Fruit fly (Drosophila melanogaster): ENCODE results near the gene CG17834.
A peak's percentile ranks its signal among the peaks of the same experiment; 100 is the strongest.

The CG17834 gene

DNA sequence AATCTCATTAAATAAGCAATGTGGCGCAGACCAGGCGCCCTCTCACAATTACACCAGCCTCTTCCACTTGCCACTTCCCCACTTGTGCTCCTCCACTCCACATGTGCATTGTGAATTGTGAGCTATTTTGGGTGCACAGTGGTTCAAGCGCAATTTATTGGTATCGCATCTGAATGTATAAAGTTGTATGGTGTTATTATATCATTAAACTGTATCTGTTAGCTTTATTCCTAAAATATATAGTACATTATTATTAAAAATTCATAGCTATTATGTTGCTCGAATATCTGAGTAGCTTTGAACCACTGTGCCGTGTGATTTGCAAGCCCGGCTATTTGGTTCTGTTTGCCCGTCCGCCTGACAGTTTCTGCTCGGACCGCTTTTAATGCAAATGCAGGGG lies 46.0 kb downstream of the CG17834 start (continued):
- TF ChIP-seq CG7786 (GFP tag; optimal IDR thresholded peaks at IDR 0.05) (no peak), scrt (GFP tag; optimal IDR thresholded peaks at IDR 0.05) (peak; percentile 38), CG8089 (GFP tag; optimal IDR thresholded peaks at IDR 0.05) (peak; percentile 8), CG1603 (tag; optimal IDR thresholded peaks at IDR 0.05) (peak; percentile 90), Atf-2 (GFP tag; optimal IDR thresholded peaks at IDR 0.05) (peak; percentile 31), usp (GFP tag; optimal IDR thresholded peaks at IDR 0.05) (no peak), CG34224 (GFP tag; IDR thresholded peaks at IDR 0.05; ENCODE audit: partially characterized antibody) (no peak), grn (GFP tag; optimal IDR thresholded peaks at IDR 0.05) (no peak), dpn (GFP tag; optimal IDR thresholded peaks at IDR 0.05) (peak in 1 of 2 experiments; percentile 86), bsh (GFP tag; optimal IDR thresholded peaks at IDR 0.05) (peak; percentile 93 to 96), chn (GFP tag; optimal IDR thresholded peaks at IDR 0.05) (peak; percentile 70), CG3726 (GFP tag; IDR thresholded peaks at IDR 0.05) (peak; percentile 87), Fer2 (tag; optimal IDR thresholded peaks at IDR 0.05) (no peak), CG11560 (tag; IDR thresholded peaks at IDR 0.05) (peak; percentile 57; the same call in 2 of the 3 replicates), phol (tag; optimal IDR thresholded peaks at IDR 0.05) (peak; percentile 89), br (optimal IDR thresholded peaks at IDR 0.05) (no peak), ind (GFP tag; optimal IDR thresholded peaks at IDR 0.05) (peak; percentile 84), pros (GFP tag; optimal IDR thresholded peaks at IDR 0.05) (no peak), Sry-δ (GFP tag; optimal IDR thresholded peaks at IDR 0.05) (peak; percentile 13), her (GFP tag; optimal IDR thresholded peaks at IDR 0.05) (no peak), BEAF-32 (GFP tag; optimal IDR thresholded peaks at IDR 0.05) (no peak), Taf1 (GFP tag; IDR thresholded peaks at IDR 0.05) (peak; percentile 34; the same call in 1 of the 2 replicates), kay (GFP tag; optimal IDR thresholded peaks at IDR 0.05) (peak; percentile 63), Chrac-16 (GFP tag; optimal IDR thresholded peaks at IDR 0.05) (peak; percentile 81), CG16779 (GFP tag; IDR thresholded peaks at IDR 0.05) (0 out of 2 replicates have a peak, but pooled peaks have one; percentile 48), Usf (GFP tag; optimal IDR thresholded peaks at IDR 0.05) (peak; percentile 55), Hmx (GFP tag; optimal IDR thresholded peaks at IDR 0.05) (no peak), crol (GFP tag; IDR thresholded peaks at IDR 0.05) (peak; percentile 80), CG17802 (tag; optimal IDR thresholded peaks at IDR 0.05) (peak; percentile 69), CG10209 (GFP tag; optimal IDR thresholded peaks at IDR 0.05) (peak; percentile 85), schlank (tag; optimal IDR thresholded peaks at IDR 0.05) (no peak), sob (GFP tag; IDR thresholded peaks at IDR 0.05) (peak; percentile 82), CG1647 (GFP tag; optimal IDR thresholded peaks at IDR 0.05) (peak; percentile 54), croc (GFP tag; conservative IDR thresholded peaks at IDR 0.05) (peak; percentile 87), cato (GFP tag; optimal IDR thresholded peaks at IDR 0.05; ENCODE audit: borderline replicate concordance) (peak; percentile 83), pum (GFP tag; optimal IDR thresholded peaks at IDR 0.05) (peak; percentile 56), Hand (GFP tag; optimal IDR thresholded peaks at IDR 0.05) (no peak), Dfd (GFP tag; optimal IDR thresholded peaks at IDR 0.05) (no peak), CG14667 (GFP tag; IDR thresholded peaks at IDR 0.05) (peak; percentile 85), onecut (GFP tag; IDR thresholded peaks at IDR 0.05) (peak; percentile 82), dm (GFP tag; optimal IDR thresholded peaks at IDR 0.05) (peak; percentile 13), GATAe (GFP tag; conservative IDR thresholded peaks at IDR 0.05) (no peak), ac (GFP tag; optimal IDR thresholded peaks at IDR 0.05) (peak; percentile 66), kni (GFP tag; optimal IDR thresholded peaks at IDR 0.05) (no peak), pzg (GFP tag; optimal IDR thresholded peaks at IDR 0.05) (no peak), CG32532 (GFP tag; IDR thresholded peaks at IDR 0.05) (peak; percentile 66), CG5245 (GFP tag; optimal IDR thresholded peaks at IDR 0.05) (peak; percentile 84), gt (GFP tag; IDR thresholded peaks at IDR 0.05) (peak; percentile 73), sd (tag; optimal IDR thresholded peaks at IDR 0.05) (peak; percentile 4), CG16813 (GFP tag; IDR thresholded peaks at IDR 0.05; ENCODE audit: partially characterized antibody) (0 out of 3 replicates have a peak, but pooled peaks have one; percentile 24), CG30020 (tag; optimal IDR thresholded peaks at IDR 0.05) (peak; percentile 30)
